Fruit fly (Drosophila melanogaster): ENCODE results near the gene CG8997.

Gene CG8997

dm6 chr2L:13838647-13839390 is 6.3 kb downstream of the CG8997 start (continued):
- TF ChIP-seq bsh (GFP tag; optimal IDR thresholded peaks at IDR 0.05) (peak in 1 of 2 experiments; percentile 31), Scr (GFP tag; IDR thresholded peaks at IDR 0.05; ENCODE audit: partially characterized antibody) (no peak), Ptx1 (GFP tag; IDR thresholded peaks at IDR 0.05) (no peak), Pdp1 (GFP tag; optimal IDR thresholded peaks at IDR 0.05) (no peak), gsb (GFP tag; IDR thresholded peaks at IDR 0.05) (no peak), sens-2 (GFP tag; IDR thresholded peaks at IDR 0.05) (no peak), CG12769 (tag; optimal IDR thresholded peaks at IDR 0.05) (peak; percentile 3), CG12942 (GFP tag; optimal IDR thresholded peaks at IDR 0.05) (peak; percentile 33), Fer2 (tag; optimal IDR thresholded peaks at IDR 0.05) (no peak), CG4730 (GFP tag; IDR thresholded peaks at IDR 0.05) (no peak), CG4360 (GFP tag; IDR thresholded peaks at IDR 0.05) (peak; percentile 78), wdn (GFP tag; IDR thresholded peaks at IDR 0.05) (no peak), CG8944 (GFP tag; optimal IDR thresholded peaks at IDR 0.05) (no peak), Lpt (GFP tag; optimal IDR thresholded peaks at IDR 0.05) (no peak), cwo (GFP tag; optimal IDR thresholded peaks at IDR 0.05) (no peak), CG13624 (GFP tag; optimal IDR thresholded peaks at IDR 0.05) (no peak), CG2199 (GFP tag; IDR thresholded peaks at IDR 0.05) (0 out of 3 replicates have a peak, but pooled peaks have one; percentile 18), CG12391 (tag; optimal IDR thresholded peaks at IDR 0.05) (no peak), CG3726 (GFP tag; IDR thresholded peaks at IDR 0.05) (no peak), Neu2 (GFP tag; optimal IDR thresholded peaks at IDR 0.05; ENCODE audit: borderline replicate concordance) (no peak), otp (GFP tag; IDR thresholded peaks at IDR 0.05) (peak; percentile 5; the same call in 1 of the 3 replicates), CG9437 (GFP tag; optimal IDR thresholded peaks at IDR 0.05) (peak; percentile 1), Ssrp (tag; optimal IDR thresholded peaks at IDR 0.05) (no peak), cad (GFP tag; optimal IDR thresholded peaks at IDR 0.05) (no peak), CG10543 (GFP tag; optimal IDR thresholded peaks at IDR 0.05) (peak; percentile 0), Fer1 (GFP tag; optimal IDR thresholded peaks at IDR 0.05) (peak; percentile 39), hth (optimal IDR thresholded peaks at IDR 0.05) (no peak), CTCF (GFP tag; optimal IDR thresholded peaks at IDR 0.05) (no peak), knrl (GFP tag; IDR thresholded peaks at IDR 0.05; ENCODE audit: partially characterized antibody) (no peak), Jarid2 (GFP tag; optimal IDR thresholded peaks at IDR 0.05) (no peak), NFAT (GFP tag; IDR thresholded peaks at IDR 0.05) (no peak), Gug (GFP tag; IDR thresholded peaks at IDR 0.05) (peak; percentile 22; the same call in 1 of the 4 replicates), ase (GFP tag; IDR thresholded peaks at IDR 0.05) (no peak), eve (GFP tag; optimal IDR thresholded peaks at IDR 0.05) (no peak), CG14050 (GFP tag; IDR thresholded peaks at IDR 0.05) (no peak), tap (tag; optimal IDR thresholded peaks at IDR 0.05) (peak; percentile 19), Nf-YC (tag; optimal IDR thresholded peaks at IDR 0.05) (peak; percentile 38), ash1 (GFP tag; optimal IDR thresholded peaks at IDR 0.05) (no peak), CG14965 (GFP tag; optimal IDR thresholded peaks at IDR 0.05; ENCODE audit: borderline replicate concordance) (no peak), Abd-B (GFP tag; optimal IDR thresholded peaks at IDR 0.05) (no peak), row (GFP tag; IDR thresholded peaks at IDR 0.05) (peak; percentile 53), jigr1 (GFP tag; IDR thresholded peaks at IDR 0.05) (no peak), ac (GFP tag; optimal IDR thresholded peaks at IDR 0.05) (peak; percentile 18), CoRest (tag; optimal IDR thresholded peaks at IDR 0.05) (peak; percentile 10), ttk (GFP tag; IDR thresholded peaks at IDR 0.05) (no peak), BtbVII (GFP tag; optimal IDR thresholded peaks at IDR 0.05) (no peak), stc (GFP tag; IDR thresholded peaks at IDR 0.05) (0 out of 2 replicates have a peak, but pooled peaks have one; percentile 18), CG17568 (GFP tag; optimal IDR thresholded peaks at IDR 0.05) (peak; percentile 20), CG15479 (GFP tag; optimal IDR thresholded peaks at IDR 0.05) (no peak), Hr3 (GFP tag; optimal IDR thresholded peaks at IDR 0.05) (peak; percentile 27)
